Worm (Caenorhabditis elegans) whole organism, L3 larva: ENCODE measurements around the gene F46C5.4.

Experiments used
- aly-2 ChIP-seq: fragments of 150-350 bp; optimal IDR thresholded peaks from 2 replicates; lab custom pipeline; 2014; ENCODE audit warnings: missing biosample characterization, missing genetic modification characterization
- ceh-16 ChIP-seq: sonication (generic microtip); optimal IDR thresholded peaks from 2 replicates; lab custom pipeline; 2017; ENCODE audit warnings: missing biosample characterization, missing genetic modification characterization
- ceh-28 ChIP-seq: fragments of 150-350 bp; optimal IDR thresholded peaks from 2 replicates; lab custom pipeline; 2014; ENCODE audit warnings: missing biosample characterization, missing genetic modification reagents, missing genetic modification characterization
- egl-5 ChIP-seq: fragments of 150-350 bp; optimal IDR thresholded peaks from 2 replicates; lab custom pipeline; 2017; ENCODE audit warnings: missing biosample characterization, missing genetic modification reagents, missing genetic modification characterization, inconsistent platforms
- elt-2 ChIP-seq: sonication (generic microtip); optimal IDR thresholded peaks from 2 replicates; lab custom pipeline; 2016; ENCODE audit warnings: missing genetic modification reagents, mild to moderate bottlenecking, missing genetic modification characterization, missing compliant biosample characterization
- fkh-10 ChIP-seq: sonication (generic microtip); optimal IDR thresholded peaks from 2 replicates; lab custom pipeline; 2017; ENCODE audit warnings: missing biosample characterization, missing genetic modification reagents, missing genetic modification characterization
- fkh-2 ChIP-seq: fragments of 150-350 bp; optimal IDR thresholded peaks from 2 replicates; lab custom pipeline; 2014; ENCODE audit warnings: missing biosample characterization, missing genetic modification reagents, missing genetic modification characterization
- fos-1 ChIP-seq: fragments of 150-350 bp; optimal IDR thresholded peaks from 2 replicates; lab custom pipeline; 2014; ENCODE audit warnings: missing biosample characterization, missing genetic modification characterization
- lin-15B ChIP-seq: fragments of 150-350 bp; optimal IDR thresholded peaks from 2 replicates; lab custom pipeline; 2014; ENCODE audit warnings: missing biosample characterization, missing genetic modification characterization
- mdl-1 ChIP-seq: fragments of 150-350 bp; optimal IDR thresholded peaks from 2 replicates; lab custom pipeline; 2014; ENCODE audit warnings: missing biosample characterization, missing genetic modification characterization
- nhr-23 ChIP-seq: fragments of 150-350 bp; optimal IDR thresholded peaks from 2 replicates; lab custom pipeline; 2014; ENCODE audit warnings: missing biosample characterization, missing genetic modification reagents, missing genetic modification characterization
- nhr-67 ChIP-seq: fragments of 150-350 bp; optimal IDR thresholded peaks from 2 replicates; lab custom pipeline; 2014; ENCODE audit warnings: missing biosample characterization, missing genetic modification characterization
- nhr-76 ChIP-seq: fragments of 150-350 bp; sonication (generic microtip); optimal IDR thresholded peaks from 5 replicates; lab custom pipeline; 2014; ENCODE audit warnings: missing biosample characterization, missing genetic modification characterization
- pha-4 ChIP-seq: fragments of 150-350 bp; optimal IDR thresholded peaks from 2 replicates; lab custom pipeline; 2014; ENCODE audit warnings: missing biosample characterization, missing genetic modification reagents, missing genetic modification characterization
- pqm-1 ChIP-seq: fragments of 150-350 bp; optimal IDR thresholded peaks from 2 replicates; lab custom pipeline; 2017; ENCODE audit warnings: missing biosample characterization, missing genetic modification characterization, inconsistent platforms
- snpc-4 ChIP-seq: fragments of 150-350 bp; optimal IDR thresholded peaks from 2 replicates; lab custom pipeline; 2014; ENCODE audit warnings: missing biosample characterization, missing genetic modification characterization
- tbx-2 ChIP-seq: sonication (generic microtip); optimal IDR thresholded peaks from 2 replicates; lab custom pipeline; 2016; ENCODE audit warnings: mild to moderate bottlenecking, missing genetic modification characterization, missing compliant biosample characterization
- unc-62 ChIP-seq: fragments of 150-350 bp; sonication (generic microtip); optimal IDR thresholded peaks from 4 replicates; lab custom pipeline; 2014; ENCODE audit warnings: missing biosample characterization, missing genetic modification reagents, missing genetic modification characterization
- ztf-4 ChIP-seq: fragments of 150-350 bp; optimal IDR thresholded peaks from 2 replicates; lab custom pipeline; 2014; ENCODE audit warnings: missing biosample characterization, missing genetic modification characterization

The F46C5.4 gene

ce11 chrII:8873842-8874241 is 38.0 kb downstream of the F46C5.4 start, which contains the start of gene T07D4.2:
Gene T07D4.2 (minus strand): TSS chrII:8873942.
- TF ChIP-seq unc-62 (peak; percentile 11), fkh-2 (no peak)
- TF ChIP-seq, all 47 proteins: peak for 1

ce11 chrII:8877032-8877985 is 41.4 kb downstream of the F46C5.4 start:
- TF ChIP-seq egl-5 (no peak), nhr-67 (tag; lab: Kevin White, UChicago) (no peak), pqm-1 (no peak), nhr-23 (tag; lab: Kevin White, UChicago) (no peak), snpc-4 (tag; lab: Kevin White, UChicago) (peak; percentile 56)
- TF ChIP-seq, all 47 proteins: peak for 1

- TF ChIP-seq mdl-1 (tag; lab: Kevin White, UChicago) (no peak), egl-5 (no peak), ceh-16 (no peak)
These were observed 42.6 kb downstream of the F46C5.4 start for ce11 chrII:8878528-8878927.

ce11 chrII:8883559-8883958 is 47.7 kb downstream of the F46C5.4 start, which contains the start of gene rha-1:
Gene rha-1 (minus strand): TSS chrII:8883659.
- no peak for TF ChIP-seq ztf-4
- no peak for TF ChIP-seq pqm-1
- no peak for TF ChIP-seq pha-4 (tag; lab: Kevin White, UChicago)
- no peak for TF ChIP-seq fos-1
- no peak for TF ChIP-seq fkh-10 (GFP tag; lab: Kevin White, UChicago)
- no peak for TF ChIP-seq aly-2
- no peak for TF ChIP-seq ceh-28 (tag; lab: Kevin White, UChicago)
- no peak for TF ChIP-seq nhr-67 (tag; lab: Kevin White, UChicago)

- TF ChIP-seq nhr-23 (tag; lab: Kevin White, UChicago) (peak; percentile 8), pqm-1 (peak; percentile 7), lin-15B (tag; lab: Kevin White, UChicago) (peak; percentile 42), tbx-2 (tag; lab: Kevin White, UChicago) (no peak), pha-4 (tag; lab: Kevin White, UChicago) (peak; percentile 78), elt-2 (peak; percentile 29), nhr-76 (tag; lab: Kevin White, UChicago) (no peak)
These were observed 48.5 kb downstream of the F46C5.4 start, which contains the start of the genes T07D4.5 and ddx-19 for ce11 chrII:8884262-8884949. Gene T07D4.5 (minus strand): TSS chrII:8884332. Gene ddx-19 (plus strand): TSS chrII:8884899.
